Fruit fly (Drosophila melanogaster): ENCODE data around the gene Obp18a.

The Obp18a gene

dm6 chrX:19179696-19180255 lies 44.1 kb upstream of the Obp18a start, which contains the start of the genes CG7556 and CG7453 (continued):
- peak; percentile 54 for TF ChIP-seq CG9437 (GFP tag; optimal IDR thresholded peaks at IDR 0.05)
- TF ChIP-seq CG11723 (GFP tag; optimal IDR thresholded peaks at IDR 0.05) = peak; percentile 44
- TF ChIP-seq CG32532 (GFP tag; IDR thresholded peaks at IDR 0.05) = peak; percentile 65
- TF ChIP-seq tio (GFP tag; optimal IDR thresholded peaks at IDR 0.05) = peak; percentile 79
- TF ChIP-seq CG6654 (GFP tag; optimal IDR thresholded peaks at IDR 0.05) = peak; percentile 45
- TF ChIP-seq Lpt (GFP tag; optimal IDR thresholded peaks at IDR 0.05) = no peak
- peak; percentile 54 for TF ChIP-seq Dref (GFP tag; IDR thresholded peaks at IDR 0.05)
- peak; percentile 47 for TF ChIP-seq CG12219 (GFP tag; optimal IDR thresholded peaks at IDR 0.05)
- TF ChIP-seq CG10366 (GFP tag; IDR thresholded peaks at IDR 0.05) = peak; percentile 51
- no peak for TF ChIP-seq CG34224 (GFP tag; IDR thresholded peaks at IDR 0.05; ENCODE audit: partially characterized antibody)
- peak; percentile 29 for TF ChIP-seq CG8089 (GFP tag; optimal IDR thresholded peaks at IDR 0.05)
- TF ChIP-seq stwl (tag; optimal IDR thresholded peaks at IDR 0.05) = peak; percentile 2
- TF ChIP-seq CG18262 (tag; optimal IDR thresholded peaks at IDR 0.05) = peak; percentile 77
- no peak for TF ChIP-seq CG2199 (GFP tag; IDR thresholded peaks at IDR 0.05)
- no peak for TF ChIP-seq Tbp (GFP tag; optimal IDR thresholded peaks at IDR 0.05)
- peak; percentile 47; the same call in 2 of the 3 replicates for TF ChIP-seq Dbx (GFP tag; IDR thresholded peaks at IDR 0.05)
- TF ChIP-seq sisA (GFP tag; IDR thresholded peaks at IDR 0.05) = peak; percentile 54; the same call in 1 of the 2 replicates
- no peak for TF ChIP-seq mld (GFP tag; IDR thresholded peaks at IDR 0.05; ENCODE audit: partially characterized antibody)
- TF ChIP-seq CG9932 (GFP tag; IDR thresholded peaks at IDR 0.05) = peak; percentile 70
- no peak for TF ChIP-seq CG4360 (GFP tag; IDR thresholded peaks at IDR 0.05)
- peak; percentile 89 for TF ChIP-seq CG12391 (tag; optimal IDR thresholded peaks at IDR 0.05)
- TF ChIP-seq ewg (GFP tag; optimal IDR thresholded peaks at IDR 0.05) = peak; percentile 64
- no peak for TF ChIP-seq CTCF (GFP tag; optimal IDR thresholded peaks at IDR 0.05)
- peak; percentile 72 for TF ChIP-seq chn (GFP tag; optimal IDR thresholded peaks at IDR 0.05)
- peak; percentile 65 for TF ChIP-seq CG12236 (GFP tag; optimal IDR thresholded peaks at IDR 0.05)
- TF ChIP-seq onecut (GFP tag; IDR thresholded peaks at IDR 0.05) = 0 out of 2 replicates have a peak, but pooled peaks have one; percentile 9
- peak; percentile 78 for TF ChIP-seq CG12659 (GFP tag; optimal IDR thresholded peaks at IDR 0.05)
- no peak for TF ChIP-seq HLHmδ (GFP tag; optimal IDR thresholded peaks at IDR 0.05)
- TF ChIP-seq Usf (GFP tag; optimal IDR thresholded peaks at IDR 0.05) = peak; percentile 30
- TF ChIP-seq klu (GFP tag; IDR thresholded peaks at IDR 0.05) = no peak; the same call in 1 of the 2 replicates
- TF ChIP-seq nerfin-2 (GFP tag; IDR thresholded peaks at IDR 0.05; ENCODE audit: partially characterized antibody) = no peak
- peak; percentile 35 for TF ChIP-seq CG3407 (GFP tag; optimal IDR thresholded peaks at IDR 0.05)
- TF ChIP-seq CG1529 (GFP tag; optimal IDR thresholded peaks at IDR 0.05) = peak; percentile 53
- TF ChIP-seq Fer1 (GFP tag; optimal IDR thresholded peaks at IDR 0.05) = peak; percentile 71
- no peak for TF ChIP-seq CG8281 (tag; optimal IDR thresholded peaks at IDR 0.05)
- peak; percentile 59 for TF ChIP-seq CG10462 (GFP tag; optimal IDR thresholded peaks at IDR 0.05)
- TF ChIP-seq CG17359 (tag; optimal IDR thresholded peaks at IDR 0.05) = peak; percentile 57
- TF ChIP-seq cato (GFP tag; optimal IDR thresholded peaks at IDR 0.05; ENCODE audit: borderline replicate concordance) = peak; percentile 45
- no peak for TF ChIP-seq CG3726 (GFP tag; IDR thresholded peaks at IDR 0.05)
- TF ChIP-seq CG16813 (GFP tag; IDR thresholded peaks at IDR 0.05; ENCODE audit: partially characterized antibody) = no peak
- TF ChIP-seq CG7963 (GFP tag; IDR thresholded peaks at IDR 0.05; ENCODE audit: partially characterized antibody) = no peak
- peak; percentile 15 to 85 for TF ChIP-seq crp (GFP tag; optimal IDR thresholded peaks at IDR 0.05)
- TF ChIP-seq cad (GFP tag; optimal IDR thresholded peaks at IDR 0.05) = no peak
- peak; percentile 75 for TF ChIP-seq jumu (GFP tag; optimal IDR thresholded peaks at IDR 0.05)
- peak; percentile 22 for TF ChIP-seq zen (tag; optimal IDR thresholded peaks at IDR 0.05)
- TF ChIP-seq phol (tag; optimal IDR thresholded peaks at IDR 0.05) = peak; percentile 80
- TF ChIP-seq Ets97D (GFP tag; optimal IDR thresholded peaks at IDR 0.05) = peak; percentile 61
- no peak for TF ChIP-seq sens-2 (GFP tag; IDR thresholded peaks at IDR 0.05)
- TF ChIP-seq ato (GFP tag; IDR thresholded peaks at IDR 0.05; ENCODE audit: partially characterized antibody) = no peak
- no peak for TF ChIP-seq Opbp (GFP tag; IDR thresholded peaks at IDR 0.05; ENCODE audit: partially characterized antibody)
- TF ChIP-seq Hr39 (optimal IDR thresholded peaks at IDR 0.05) = no peak
